Worm (Caenorhabditis elegans) whole organism, young adult: ENCODE measurements around the gene F47E1.20.

ENCODE experiments used
- rcor-1 ChIP-seq: fragments of 200-800 bp; sonication (Bioruptor generic); IDR thresholded peaks from 2 replicates; pipeline ENCODE4 v1.3.6; 2022; ENCODE audit warnings: missing genetic modification reagents, missing genetic modification characterization, missing compliant biosample characterization
- snpc-1.3 ChIP-seq: sonication (generic microtip); optimal IDR thresholded peaks from 2 replicates; lab custom pipeline; 2017; ENCODE audit warnings: missing genetic modification characterization, mild to moderate bottlenecking, missing compliant biosample characterization, antibody characterized with exemption, moderate library complexity, missing genotype, missing genetic modification reagents; ENCODE audit not compliant: insufficient read depth

DNA sequence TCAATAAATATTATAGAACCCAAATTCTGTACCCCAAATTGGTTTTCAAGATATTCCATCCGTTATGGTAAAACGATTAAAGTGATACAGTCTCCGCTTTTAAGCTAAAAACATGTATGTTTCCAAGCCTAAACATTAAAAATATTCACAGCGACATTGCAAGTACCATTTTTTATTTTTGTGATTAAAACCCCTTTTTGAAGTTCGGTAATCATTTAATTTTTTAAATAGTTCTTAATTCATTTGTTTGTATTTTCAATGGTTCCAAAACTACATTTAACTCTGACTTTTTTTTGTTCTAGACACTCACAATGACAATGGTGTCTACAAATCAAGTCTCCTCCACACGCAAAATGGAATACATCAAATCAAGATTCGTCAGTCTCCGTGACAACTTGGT is 33.3 kb upstream of the F47E1.20 start, which contains the start of gene T25B6.4:
- TF ChIP-seq rcor-1 (GFP tag; lab: Robert Waterston, UW) (no peak), snpc-1.3 (tag; lab: Kevin White, UChicago) (no peak)
